Worm (Caenorhabditis elegans) whole organism, L1 larva: ENCODE measurements around the gene ges-1.

Source experiments
- C04F5.9 ChIP-seq: sonication (generic microtip); optimal IDR thresholded peaks from 2 replicates; lab custom pipeline; 2016; ENCODE audit warnings: missing genetic modification characterization, missing compliant biosample characterization
- C34B4.2 ChIP-seq: sonication (generic microtip); optimal IDR thresholded peaks from 2 replicates; lab custom pipeline; 2017; ENCODE audit warnings: mild to moderate bottlenecking, missing genetic modification characterization, missing compliant biosample characterization
- Y116A8C.19 ChIP-seq: sonication (generic microtip); optimal IDR thresholded peaks from 2 replicates; lab custom pipeline; 2016; ENCODE audit warnings: missing compliant biosample characterization, missing genetic modification characterization, borderline replicate concordance
- alr-1 ChIP-seq: fragments of 200-800 bp; sonication (Bioruptor generic); optimal IDR thresholded peaks from 2 replicates; lab custom pipeline; 2018; ENCODE audit warnings: borderline replicate concordance, mild to moderate bottlenecking, missing genetic modification characterization, missing compliant biosample characterization
- aly-2 ChIP-seq: fragments of 150-350 bp; optimal IDR thresholded peaks from 2 replicates; lab custom pipeline; 2014; ENCODE audit warnings: missing biosample characterization, missing genetic modification characterization
- ceh-8 ChIP-seq: fragments of 200-800 bp; sonication (Bioruptor generic); optimal IDR thresholded peaks from 2 replicates; lab custom pipeline; 2018; ENCODE audit warnings: mild to moderate bottlenecking, missing genetic modification characterization, moderate library complexity, missing compliant biosample characterization
- ceh-82 ChIP-seq, 3 experiments: fragments of 150-350 bp in 1 of 3; sonication (generic microtip) in 2 of 3; optimal IDR thresholded peaks; 2 replicates each; lab custom pipeline; 2014 to 2017; ENCODE audit warnings: missing biosample characterization in 3 of 3, missing genetic modification characterization in 3 of 3
- ces-1 ChIP-seq: fragments of 150-350 bp; optimal IDR thresholded peaks from 2 replicates; lab custom pipeline; 2014; ENCODE audit warnings: missing biosample characterization, missing genetic modification reagents, missing genetic modification characterization
- efl-1 ChIP-seq, 4 experiments: fragments of 150-350 bp; optimal IDR thresholded peaks in 3 of 4; peaks in 1 of 4; 1 replicate in 1 of 4; 2 replicates in 3 of 4; lab custom pipeline; 2014; ENCODE audit warnings: missing biosample characterization in 2 of 4, missing genetic modification characterization in 2 of 4, missing genetic modification reagents in 2 of 4
- elt-2 ChIP-seq: sonication (generic microtip); optimal IDR thresholded peaks from 2 replicates; lab custom pipeline; 2016; ENCODE audit warnings: missing genetic modification characterization, mild to moderate bottlenecking, inconsistent platforms, missing compliant biosample characterization, missing genetic modification reagents
- fkh-4 ChIP-seq: sonication (generic microtip); optimal IDR thresholded peaks from 2 replicates; lab custom pipeline; 2016; ENCODE audit warnings: missing compliant biosample characterization, missing genetic modification characterization, borderline replicate concordance
- grh-1 ChIP-seq: fragments of 200-800 bp; sonication (Bioruptor generic); IDR thresholded peaks from 2 replicates; pipeline ENCODE4 v1.3.6; 2022; ENCODE audit warnings: missing genetic modification reagents, missing genetic modification characterization, missing compliant biosample characterization
- hlh-17 ChIP-seq: fragments of 200-800 bp; sonication (Bioruptor generic); optimal IDR thresholded peaks from 2 replicates; lab custom pipeline; 2018; ENCODE audit warnings: missing genetic modification characterization, mild to moderate bottlenecking, missing compliant biosample characterization, moderate library complexity, borderline replicate concordance
- jun-1 ChIP-seq: fragments of 150-350 bp; optimal IDR thresholded peaks from 2 replicates; lab custom pipeline; 2014; ENCODE audit warnings: missing biosample characterization, missing genetic modification reagents, missing genetic modification characterization
- lin-13 ChIP-seq: fragments of 150-350 bp; optimal IDR thresholded peaks from 2 replicates; lab custom pipeline; 2014; ENCODE audit warnings: missing biosample characterization, missing genetic modification reagents, missing genetic modification characterization
- lin-35 ChIP-seq, 2 experiments: fragments of 150-350 bp; optimal IDR thresholded peaks; 2 replicates each; lab custom pipeline; 2014; ENCODE audit warnings: missing biosample characterization in 2 of 2, missing genetic modification characterization in 2 of 2, missing genetic modification reagents in 2 of 2
- lsy-2 ChIP-seq, 2 experiments: fragments of 150-350 bp; optimal IDR thresholded peaks; 2 replicates each; lab custom pipeline; 2014; ENCODE audit warnings: missing biosample characterization in 2 of 2, missing genetic modification characterization in 2 of 2
- mab-9 ChIP-seq: fragments of 200-800 bp; sonication (Bioruptor generic); IDR thresholded peaks from 2 replicates; pipeline ENCODE4 v1.3.6; 2022; ENCODE audit warnings: missing genetic modification reagents, missing genetic modification characterization, missing compliant biosample characterization
- mdl-1 ChIP-seq, 2 experiments: fragments of 150-350 bp; optimal IDR thresholded peaks; 2 replicates each; lab custom pipeline; 2014 to 2017; ENCODE audit warnings: missing biosample characterization in 2 of 2, missing genetic modification characterization in 2 of 2, inconsistent platforms in 1 of 2
- nhr-11 ChIP-seq: fragments of 150-350 bp; optimal IDR thresholded peaks from 2 replicates; lab custom pipeline; 2014; ENCODE audit warnings: missing biosample characterization, missing genetic modification characterization
- nhr-20 ChIP-seq: sonication (generic microtip); optimal IDR thresholded peaks from 2 replicates; lab custom pipeline; 2016; ENCODE audit warnings: mild to moderate bottlenecking, missing genetic modification characterization, missing compliant biosample characterization
- nhr-77 ChIP-seq: fragments of 150-350 bp; optimal IDR thresholded peaks from 2 replicates; lab custom pipeline; 2014; ENCODE audit warnings: missing biosample characterization, missing genetic modification characterization
- nhr-84 ChIP-seq: sonication (generic microtip); optimal IDR thresholded peaks from 2 replicates; lab custom pipeline; 2017; ENCODE audit warnings: missing biosample characterization, missing genetic modification characterization
- pqm-1 ChIP-seq: sonication (generic microtip); optimal IDR thresholded peaks from 3 replicates; lab custom pipeline; 2017; ENCODE audit warnings: missing biosample characterization, missing genetic modification characterization
- rnt-1 ChIP-seq: sonication (generic microtip); optimal IDR thresholded peaks from 2 replicates; lab custom pipeline; 2016; ENCODE audit warnings: mild to moderate bottlenecking, missing genetic modification characterization, moderate library complexity, missing compliant biosample characterization
- snpc-4 ChIP-seq: fragments of 150-350 bp; optimal IDR thresholded peaks from 2 replicates; lab custom pipeline; 2014; ENCODE audit warnings: missing biosample characterization, missing genetic modification characterization
- sptf-1 ChIP-seq: fragments of 150-350 bp; optimal IDR thresholded peaks from 2 replicates; lab custom pipeline; 2014; ENCODE audit warnings: missing biosample characterization, missing genetic modification characterization
- sup-37 ChIP-seq: fragments of 200-800 bp; sonication (Bioruptor generic); optimal IDR thresholded peaks from 2 replicates; lab custom pipeline; 2018; ENCODE audit warnings: mild to moderate bottlenecking, missing genetic modification characterization, missing compliant biosample characterization
- unc-130 ChIP-seq: fragments of 150-350 bp; optimal IDR thresholded peaks from 2 replicates; lab custom pipeline; 2017; ENCODE audit warnings: missing biosample characterization, missing genetic modification characterization, inconsistent platforms
- unc-98 ChIP-seq: fragments of 200-800 bp; sonication (Bioruptor generic); IDR thresholded peaks from 2 replicates; pipeline ENCODE4 v1.3.6; 2022; ENCODE audit warnings: missing genetic modification characterization, missing compliant biosample characterization
- zip-4 ChIP-seq: fragments of 200-800 bp; sonication (Bioruptor generic); optimal IDR thresholded peaks from 2 replicates; lab custom pipeline; 2018; ENCODE audit warnings: mild to moderate bottlenecking, missing genetic modification characterization, moderate library complexity, missing compliant biosample characterization
- ztf-11 ChIP-seq, 2 experiments: sonication (generic microtip); optimal IDR thresholded peaks; 2 replicates each; lab custom pipeline; 2016 to 2017; ENCODE audit warnings: missing genetic modification characterization in 2 of 2, missing biosample characterization in 1 of 2, missing compliant biosample characterization in 1 of 2
- ztf-4 ChIP-seq: fragments of 150-350 bp; optimal IDR thresholded peaks from 2 replicates; lab custom pipeline; 2014; ENCODE audit warnings: missing biosample characterization, missing genetic modification characterization

The ges-1 gene

ce11 chrV:1460069-1460468, 28.1 kb upstream of the ges-1 start, which contains the start of gene hacd-1:
hacd-1 (plus strand) TSS chrV:1460369.
- TF ChIP-seq jun-1 (tag; lab: Kevin White, UChicago), result no peak
- TF ChIP-seq grh-1, result no peak
- TF ChIP-seq sup-37, result no peak
- no peak for TF ChIP-seq Y116A8C.19
- no peak for TF ChIP-seq zip-4 (GFP tag; lab: Kevin White, UChicago)

- TF ChIP-seq rnt-1 (tag; lab: Kevin White, UChicago), result no peak
- TF ChIP-seq mdl-1 (tag; optimal IDR thresholded peaks at IDR 0.05; lab: Kevin White, UChicago), result no peak
- TF ChIP-seq alr-1 (tag; lab: Kevin White, UChicago), result no peak
- TF ChIP-seq ztf-11 (tag; optimal IDR thresholded peaks at IDR 0.05; lab: Kevin White, UChicago), result no peak
- TF ChIP-seq jun-1 (tag; lab: Kevin White, UChicago), result peak; percentile 44
- peak in 1 of 2 experiments; percentile 12 for TF ChIP-seq lin-35 (GFP tag; optimal IDR thresholded peaks at IDR 0.05; lab: Kevin White, UChicago)
- TF ChIP-seq mab-9 (GFP tag; lab: Robert Waterston, UW), result no peak
- peak; percentile 18 for TF ChIP-seq nhr-20 (tag; lab: Kevin White, UChicago)
- TF ChIP-seq ceh-8 (GFP tag; lab: Kevin White, UChicago), result no peak
- no peak for TF ChIP-seq pqm-1 (tag; lab: Kevin White, UChicago)
- TF ChIP-seq ceh-82 (tag; optimal IDR thresholded peaks at IDR 0.05; lab: Kevin White, UChicago), result no peak
- TF ChIP-seq efl-1 (optimal IDR thresholded peaks at IDR 0.05; lab: Kevin White, UChicago), result no peak
- peak in 1 of 2 experiments; percentile 91 for TF ChIP-seq efl-1 (GFP tag; optimal IDR thresholded peaks at IDR 0.05 in 1 of 2; lab: Kevin White, UChicago)
- no peak for TF ChIP-seq unc-98 (GFP tag; lab: Robert Waterston, UW)
- peak; percentile 79 for TF ChIP-seq elt-2 (tag; lab: Kevin White, UChicago)
- TF ChIP-seq sptf-1 (tag; lab: Kevin White, UChicago), result no peak
These were observed 27.5 kb upstream of the ges-1 start for ce11 chrV:1459374-1459926.

ce11 chrV:1456614-1457013, 24.7 kb upstream of the ges-1 start:
- TF ChIP-seq unc-130 (tag; lab: Kevin White, UChicago) (no peak), lin-35 (GFP tag; optimal IDR thresholded peaks at IDR 0.05; lab: Kevin White, UChicago) (peak in 1 of 2 experiments; percentile 16), ces-1 (GFP tag; lab: Kevin White, UChicago) (no peak), mdl-1 (tag; optimal IDR thresholded peaks at IDR 0.05; lab: Kevin White, UChicago) (no peak), fkh-4 (no peak), nhr-11 (tag; lab: Kevin White, UChicago) (no peak), C04F5.9 (tag; lab: Kevin White, UChicago) (no peak), ztf-4 (no peak), efl-1 (optimal IDR thresholded peaks at IDR 0.05; lab: Kevin White, UChicago) (no peak), efl-1 (GFP tag; optimal IDR thresholded peaks at IDR 0.05 in 1 of 2; lab: Kevin White, UChicago) (peak in 1 of 2 experiments; percentile 81), unc-98 (GFP tag; lab: Robert Waterston, UW) (no peak), C34B4.2 (tag; lab: Kevin White, UChicago) (no peak), lin-13 (GFP tag; lab: Kevin White, UChicago) (no peak), nhr-84 (tag; lab: Kevin White, UChicago) (no peak), lsy-2 (tag; optimal IDR thresholded peaks at IDR 0.05; lab: Kevin White, UChicago) (peak in 1 of 2 experiments; percentile 54), aly-2 (tag; lab: Kevin White, UChicago) (no peak), nhr-77 (no peak)

- TF ChIP-seq snpc-4, result peak; percentile 55
- TF ChIP-seq hlh-17 (GFP tag; lab: Kevin White, UChicago), result no peak
These were observed 23.3 kb upstream of the ges-1 start for ce11 chrV:1455280-1455679.
